Fruit fly (Drosophila melanogaster) Kc167 (cell line): ENCODE results near the gene TyrRS.

Source experiments
- Myc ChIP-seq: fragments of >200 bp; optimal IDR thresholded peaks from 2 replicates; lab custom pipeline; 2017; ENCODE audit warnings: missing external identifiers
- Sin3A ChIP-seq: fragments of >200 bp; optimal IDR thresholded peaks from 2 replicates; lab custom pipeline; 2018; ENCODE audit warnings: missing external identifiers
- h ChIP-seq: fragments of >200 bp; optimal IDR thresholded peaks from 3 replicates; lab custom pipeline; 2018; ENCODE audit warnings: missing external identifiers
- psq ChIP-seq: fragments of >200 bp; optimal IDR thresholded peaks from 2 replicates; lab custom pipeline; 2017; ENCODE audit warnings: missing external identifiers

dm6 chr3L:16402253-16402652 lies 16.8 kb downstream of the TyrRS start:
- no peak for TF ChIP-seq psq (lab: Kevin White, UChicago)
- no peak for TF ChIP-seq Myc (lab: Kevin White, UChicago)
- TF ChIP-seq Sin3A (lab: Kevin White, UChicago) = no peak
- no peak for TF ChIP-seq h (lab: Kevin White, UChicago)
